Worm (Caenorhabditis elegans): ENCODE data around the gene ift-43.

Gene ift-43

DNA sequence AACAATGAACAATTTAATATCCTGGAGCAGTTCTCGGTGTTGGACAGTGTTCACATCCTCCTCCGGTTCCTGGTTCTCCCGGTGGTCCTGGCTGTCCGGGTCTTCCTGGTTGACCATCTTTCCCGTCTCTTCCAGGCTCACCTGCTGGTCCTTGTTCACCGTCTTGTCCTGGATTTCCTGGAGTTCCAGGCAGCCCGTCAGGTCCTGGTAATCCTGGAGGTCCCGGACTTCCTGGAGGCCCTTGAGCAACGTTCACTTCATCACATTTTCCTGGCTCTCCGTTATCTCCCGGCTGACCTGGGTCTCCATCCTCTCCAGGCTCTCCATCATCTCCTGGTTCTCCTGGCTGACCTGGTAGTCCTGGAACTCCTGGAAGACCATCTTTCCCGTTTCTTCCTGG is 9.2 kb downstream of the ift-43 start:
- TF ChIP-seq lsl-1 (GFP tag; optimal IDR thresholded peaks at IDR 0.05): no peak
- peak; percentile 85 for TF ChIP-seq zfh-2 (GFP tag; conservative IDR thresholded peaks at IDR 0.05)
- TF ChIP-seq egrh-3 (GFP tag; IDR thresholded peaks at IDR 0.05): peak; percentile 64; the same call in 1 of the 2 replicates
- TF ChIP-seq F55B11.4 (tag; optimal IDR thresholded peaks at IDR 0.05; ENCODE audit: borderline replicate concordance, insufficient read depth): no peak

DNA sequence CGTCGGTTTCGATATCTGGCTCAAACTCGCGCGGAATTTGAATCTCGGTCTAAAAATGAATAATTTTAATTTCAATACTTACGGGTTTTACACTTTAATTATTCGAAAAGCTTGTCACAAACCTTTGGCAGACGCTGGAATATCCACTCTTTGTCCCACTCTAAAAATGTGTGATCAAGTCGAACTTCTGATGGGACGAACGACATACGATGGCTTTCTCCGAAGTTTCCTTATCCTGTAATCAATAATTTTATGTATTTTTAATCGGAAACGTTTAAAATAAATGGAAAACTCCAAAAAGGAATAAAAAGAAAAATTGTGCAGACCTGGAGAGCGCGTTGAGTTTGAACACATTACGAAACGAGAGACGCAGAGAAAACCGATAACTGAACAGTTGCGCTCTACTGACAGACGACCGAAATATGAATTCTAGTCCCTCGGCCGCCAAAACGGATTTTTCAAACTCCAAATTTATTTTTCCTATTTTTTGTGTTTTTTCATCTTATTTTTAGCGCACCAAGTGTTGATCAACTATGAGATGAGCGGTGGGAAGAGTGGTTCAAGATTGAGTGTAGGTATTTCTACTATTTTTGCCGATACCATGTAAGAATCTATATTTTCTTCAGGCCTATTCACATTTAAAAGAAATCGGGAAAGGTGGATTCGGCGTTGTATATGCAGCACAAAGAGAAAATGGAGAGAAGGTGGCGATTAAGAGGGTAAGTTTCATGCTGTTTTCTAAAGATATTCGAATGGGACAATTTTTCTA is 11.2 kb downstream of the ift-43 start, which contains the start of the genes sam-4, F59E12.17 and zyg-1:
Gene sam-4 (minus strand): TSS at position 51 of the 769 bp plus-strand sequence.
Gene F59E12.17 (minus strand): TSS at position 235 of the 769 bp plus-strand sequence.
Gene zyg-1 (plus strand): TSS at position 513 of the 769 bp plus-strand sequence.
- TF ChIP-seq hlh-12 (tag; optimal IDR thresholded peaks at IDR 0.05) (no peak), somi-1 (GFP tag; optimal IDR thresholded peaks at IDR 0.05) (no peak), lin-26 (GFP tag; IDR thresholded peaks at IDR 0.05) (no peak), ceh-79 (tag; optimal IDR thresholded peaks at IDR 0.05) (no peak), Y67H2A.10 (GFP tag; conservative IDR thresholded peaks at IDR 0.05) (no peak), pha-4 (tag; optimal IDR thresholded peaks at IDR 0.05) (no peak), lin-54 (GFP tag; optimal IDR thresholded peaks at IDR 0.05) (peak; percentile 74), F52B5.7 (tag; optimal IDR thresholded peaks at IDR 0.05) (no peak), K11D2.4 (GFP tag; IDR thresholded peaks at IDR 0.05) (no peak), nhr-27 (tag; optimal IDR thresholded peaks at IDR 0.05) (no peak), let-526 (GFP tag; IDR thresholded peaks at IDR 0.05) (0 out of 2 replicates have a peak, but pooled peaks have one; percentile 35), efl-1 (GFP tag; optimal IDR thresholded peaks at IDR 0.05) (peak; percentile 76), madf-3 (GFP tag; IDR thresholded peaks at IDR 0.05) (peak; percentile 67; the same call in 1 of the 2 replicates), madf-8 (GFP tag; conservative IDR thresholded peaks at IDR 0.05) (peak; percentile 34), dpff-1 (tag; optimal IDR thresholded peaks at IDR 0.05) (no peak), ztf-3 (GFP tag; optimal IDR thresholded peaks at IDR 0.05) (no peak), repo-1 (tag; optimal IDR thresholded peaks at IDR 0.05) (no peak), rcor-1 (GFP tag; IDR thresholded peaks at IDR 0.05) (peak; percentile 13; the same call in 1 of the 2 replicates), ceh-91 (GFP tag; IDR thresholded peaks at IDR 0.05) (peak; percentile 58; the same call in 1 of the 2 replicates), hrde-1 (tag; optimal IDR thresholded peaks at IDR 0.05; ENCODE audit: borderline replicate concordance) (no peak), aptf-3 (GFP tag; IDR thresholded peaks at IDR 0.05) (no peak), F57A8.1 (GFP tag; optimal IDR thresholded peaks at IDR 0.05) (no peak), attf-6 (GFP tag; IDR thresholded peaks at IDR 0.05) (no peak), snpc-1.3 (tag; optimal IDR thresholded peaks at IDR 0.05; ENCODE audit: insufficient read depth) (no peak), lir-1 (GFP tag; conservative IDR thresholded peaks at IDR 0.05) (0 out of 2 replicates have a peak, but pooled peaks have one; percentile 8), dpl-1 (GFP tag; optimal IDR thresholded peaks at IDR 0.05) (peak; percentile 42), D2030.7 (GFP tag; IDR thresholded peaks at IDR 0.05) (peak; percentile 82), rpc-1 (optimal IDR thresholded peaks at IDR 0.05) (no peak), rpc-1 (tag; optimal IDR thresholded peaks at IDR 0.05) (no peak), Y56A3A.18 (GFP tag; IDR thresholded peaks at IDR 0.05) (no peak), sdz-38 (tag; optimal IDR thresholded peaks at IDR 0.05) (no peak), T07F8.4 (tag; optimal IDR thresholded peaks at IDR 0.05) (no peak), dox-1 (GFP tag; IDR thresholded peaks at IDR 0.05) (peak; percentile 91), F49E8.2 (tag; optimal IDR thresholded peaks at IDR 0.05; ENCODE audit: insufficient read depth) (peak; percentile 80), F37B4.10 (GFP tag; IDR thresholded peaks at IDR 0.05) (no peak), K12H6.12 (tag; optimal IDR thresholded peaks at IDR 0.05) (peak; percentile 31), lsy-27 (tag; optimal IDR thresholded peaks at IDR 0.05; ENCODE audit: borderline replicate concordance, insufficient read depth) (no peak), lin-40 (tag; optimal IDR thresholded peaks at IDR 0.05) (no peak), hmg-1.2 (GFP tag; IDR thresholded peaks at IDR 0.05) (peak; percentile 82), lsl-1 (GFP tag; optimal IDR thresholded peaks at IDR 0.05) (peak; percentile 63), madf-6 (GFP tag; IDR thresholded peaks at IDR 0.05) (peak; percentile 71), egl-44 (GFP tag; IDR thresholded peaks at IDR 0.05) (0 out of 2 replicates have a peak, but pooled peaks have one; percentile 23)

Measured in whole organism, young adult.